In genomic region chr3R:30821968-30822449, dm6 we compare ENCODE assay signal across 5 fruit fly cellular contexts.
TF ChIP-seq lines count a peak whose summit lies in the region.

No protein-coding gene starts in this region.

- no peak for TF ChIP-seq CTCF in whole organism, embryonic (GFP tag; optimal IDR thresholded peaks at IDR 0.05; lab: Kevin White, UChicago)

TF ChIP-seq in whole organism, adult, 20 proteins besides CTCF, POLR2A, EP300 and RAD21:
- TF ChIP-seq tj (GFP tag; optimal IDR thresholded peaks at IDR 0.05; lab: Kevin White, UChicago): peak; percentile 96
- no peak for TF ChIP-seq CG14711 (tag; optimal IDR thresholded peaks at IDR 0.05; lab: Kevin White, UChicago)

TF ChIP-seq in whole organism, embryonic, 481 proteins besides CTCF, POLR2A, EP300 and RAD21 (continues in another document):
- TF ChIP-seq Dp (GFP tag; optimal IDR thresholded peaks at IDR 0.05; lab: Kevin White, UChicago) (no peak), vvl (GFP tag; IDR thresholded peaks at IDR 0.05; lab: Robert Waterston, UW) (peak; percentile 49; the same call in 1 of the 2 replicates), CG13287 (GFP tag; IDR thresholded peaks at IDR 0.05; lab: Robert Waterston, UW; ENCODE audit: partially characterized antibody) (peak; percentile 28; the same call in 1 of the 2 replicates), sqz (GFP tag; optimal IDR thresholded peaks at IDR 0.05; lab: Kevin White, UChicago) (peak; percentile 78), eve (GFP tag; optimal IDR thresholded peaks at IDR 0.05; lab: Kevin White, UChicago) (peak in 1 of 2 experiments; percentile 50), CG1529 (GFP tag; optimal IDR thresholded peaks at IDR 0.05; lab: Kevin White, UChicago) (no peak), chinmo (GFP tag; IDR thresholded peaks at IDR 0.05; lab: Robert Waterston, UW; ENCODE audit: partially characterized antibody) (peak; percentile 93), Dll (GFP tag; IDR thresholded peaks at IDR 0.05; lab: Robert Waterston, UW; ENCODE audit: partially characterized antibody) (0 out of 4 replicates have a peak, but pooled peaks have one; percentile 33), ci (GFP tag; IDR thresholded peaks at IDR 0.05; lab: Robert Waterston, UW) (peak; percentile 29; the same call in 1 of the 3 replicates), CG11504 (tag; optimal IDR thresholded peaks at IDR 0.05; lab: Kevin White, UChicago) (peak; percentile 99), sd (tag; optimal IDR thresholded peaks at IDR 0.05; lab: Kevin White, UChicago) (peak; percentile 91), oc (tag; optimal IDR thresholded peaks at IDR 0.05; lab: Kevin White, UChicago) (peak; percentile 55), CG34224 (GFP tag; IDR thresholded peaks at IDR 0.05; lab: Robert Waterston, UW; ENCODE audit: partially characterized antibody) (peak; percentile 48; the same call in 2 of the 3 replicates), CG11695 (GFP tag; IDR thresholded peaks at IDR 0.05; lab: Robert Waterston, UW) (no peak), Bgb (GFP tag; IDR thresholded peaks at IDR 0.05; lab: Robert Waterston, UW; ENCODE audit: partially characterized antibody) (0 out of 2 replicates have a peak, but pooled peaks have one; percentile 20), nom (GFP tag; optimal IDR thresholded peaks at IDR 0.05; lab: Kevin White, UChicago) (peak; percentile 90), CG8290 (GFP tag; optimal IDR thresholded peaks at IDR 0.05; lab: Kevin White, UChicago) (no peak), CG8290 (tag; optimal IDR thresholded peaks at IDR 0.05; lab: Kevin White, UChicago) (no peak)

TF ChIP-seq in whole organism, prepupa, 60 proteins besides CTCF, POLR2A, EP300 and RAD21 (continues in another document):
- TF ChIP-seq svp (GFP tag; lab: Kevin White, UChicago) (no peak), CG11902 (GFP tag; optimal IDR thresholded peaks at IDR 0.05; lab: Kevin White, UChicago) (no peak), vri (GFP tag; optimal IDR thresholded peaks at IDR 0.05; lab: Kevin White, UChicago) (no peak), CG6854 (GFP tag; optimal IDR thresholded peaks at IDR 0.05; lab: Kevin White, UChicago) (peak; percentile 10), ss (GFP tag; optimal IDR thresholded peaks at IDR 0.05; lab: Kevin White, UChicago) (peak; percentile 78 to 84), CG1621 (tag; optimal IDR thresholded peaks at IDR 0.05; lab: Kevin White, UChicago) (peak; percentile 69), CG15336 (GFP tag; IDR thresholded peaks at IDR 0.05; lab: Robert Waterston, UW) (peak; percentile 7; the same call in 1 of the 2 replicates), CG10669 (GFP tag; optimal IDR thresholded peaks at IDR 0.05; lab: Kevin White, UChicago) (peak; percentile 17), CG6163 (GFP tag; IDR thresholded peaks at IDR 0.05; lab: Robert Waterston, UW) (peak; percentile 52; the same call in 1 of the 3 replicates), CG6808 (GFP tag; optimal IDR thresholded peaks at IDR 0.05; lab: Kevin White, UChicago) (peak; percentile 68), esn (GFP tag; optimal IDR thresholded peaks at IDR 0.05; lab: Kevin White, UChicago) (no peak), Smox (GFP tag; optimal IDR thresholded peaks at IDR 0.05; lab: Kevin White, UChicago) (no peak), CG9139 (GFP tag; optimal IDR thresholded peaks at IDR 0.05; lab: Kevin White, UChicago) (peak; percentile 66), Lpt (GFP tag; optimal IDR thresholded peaks at IDR 0.05; lab: Kevin White, UChicago) (peak; percentile 8), achi (GFP tag; optimal IDR thresholded peaks at IDR 0.05; lab: Kevin White, UChicago) (peak; percentile 5), Ets96B (tag; optimal IDR thresholded peaks at IDR 0.05; lab: Kevin White, UChicago) (peak; percentile 24), Hr4 (GFP tag; optimal IDR thresholded peaks at IDR 0.05; lab: Kevin White, UChicago) (no peak), CG6276 (GFP tag; optimal IDR thresholded peaks at IDR 0.05; lab: Kevin White, UChicago) (no peak), Sox102F (GFP tag; optimal IDR thresholded peaks at IDR 0.05; lab: Kevin White, UChicago) (peak; percentile 18), net (GFP tag; optimal IDR thresholded peaks at IDR 0.05; lab: Kevin White, UChicago) (peak; percentile 42), eg (GFP tag; IDR thresholded peaks at IDR 0.05; lab: Robert Waterston, UW) (peak; percentile 17; the same call in 1 of the 3 replicates), CG16779 (tag; optimal IDR thresholded peaks at IDR 0.05; lab: Kevin White, UChicago) (peak; percentile 68), spab (GFP tag; optimal IDR thresholded peaks at IDR 0.05; lab: Kevin White, UChicago) (peak; percentile 50)

TF ChIP-seq in whole organism, pupa, 21 proteins besides CTCF, POLR2A, EP300 and RAD21:
- TF ChIP-seq Pif1A (GFP tag; optimal IDR thresholded peaks at IDR 0.05; lab: Kevin White, UChicago) (peak; percentile 60), CG4496 (GFP tag; IDR thresholded peaks at IDR 0.05; lab: Robert Waterston, UW) (no peak), CG15710 (tag; optimal IDR thresholded peaks at IDR 0.05; lab: Kevin White, UChicago) (peak; percentile 11), Snoo (tag; optimal IDR thresholded peaks at IDR 0.05; lab: Kevin White, UChicago) (no peak), D1 (tag; optimal IDR thresholded peaks at IDR 0.05; lab: Kevin White, UChicago) (no peak), CG13204 (GFP tag; optimal IDR thresholded peaks at IDR 0.05; lab: Kevin White, UChicago) (peak; percentile 74), CG8159 (tag; optimal IDR thresholded peaks at IDR 0.05; lab: Kevin White, UChicago) (peak; percentile 18), CG10348 (GFP tag; IDR thresholded peaks at IDR 0.05; lab: Robert Waterston, UW) (no peak), CG17806 (tag; optimal IDR thresholded peaks at IDR 0.05; lab: Kevin White, UChicago) (peak; percentile 41), fd96Ca (GFP tag; IDR thresholded peaks at IDR 0.05; lab: Robert Waterston, UW) (no peak), CG9948 (tag; optimal IDR thresholded peaks at IDR 0.05; lab: Kevin White, UChicago) (no peak), CG12605 (GFP tag; IDR thresholded peaks at IDR 0.05; lab: Robert Waterston, UW) (peak; percentile 52), rn (GFP tag; IDR thresholded peaks at IDR 0.05; lab: Robert Waterston, UW) (no peak), gl (tag; optimal IDR thresholded peaks at IDR 0.05; lab: Kevin White, UChicago) (peak; percentile 78), CG32121 (GFP tag; IDR thresholded peaks at IDR 0.05; lab: Robert Waterston, UW) (no peak), EcR (GFP tag; optimal IDR thresholded peaks at IDR 0.05; lab: Kevin White, UChicago) (peak; percentile 72), CG14655 (GFP tag; optimal IDR thresholded peaks at IDR 0.05; lab: Kevin White, UChicago) (no peak), CG34367 (tag; optimal IDR thresholded peaks at IDR 0.05; lab: Kevin White, UChicago) (peak; percentile 57), Ets98B (GFP tag; IDR thresholded peaks at IDR 0.05; lab: Robert Waterston, UW) (peak; percentile 15; the same call in 1 of the 2 replicates), Pif1B (GFP tag; optimal IDR thresholded peaks at IDR 0.05; lab: Kevin White, UChicago) (peak; percentile 32), CG8301 (tag; optimal IDR thresholded peaks at IDR 0.05; lab: Kevin White, UChicago) (no peak)

TF ChIP-seq in whole organism, wandering third instar larva, 38 proteins besides CTCF, POLR2A, EP300 and RAD21:
- no peak for TF ChIP-seq ey (GFP tag; optimal IDR thresholded peaks at IDR 0.05; lab: Kevin White, UChicago)
- peak; percentile 4 for TF ChIP-seq Vsx2 (GFP tag; optimal IDR thresholded peaks at IDR 0.05; lab: Kevin White, UChicago; ENCODE audit: partially characterized antibody)
- peak; percentile 75 for TF ChIP-seq Rel (GFP tag; optimal IDR thresholded peaks at IDR 0.05; lab: Kevin White, UChicago)
- peak; percentile 99 for TF ChIP-seq Rel (tag; optimal IDR thresholded peaks at IDR 0.05; lab: Kevin White, UChicago)
- peak in 1 of 2 experiments; percentile 68 for TF ChIP-seq dl (GFP tag; optimal IDR thresholded peaks at IDR 0.05; lab: Kevin White, UChicago; ENCODE audit: insufficient read depth in 1 of 2, partially characterized antibody in 2 of 2)
- TF ChIP-seq Dif (GFP tag; optimal IDR thresholded peaks at IDR 0.05; lab: Kevin White, UChicago; ENCODE audit: partially characterized antibody): peak; percentile 62
- peak; percentile 10 for TF ChIP-seq fru (GFP tag; optimal IDR thresholded peaks at IDR 0.05; lab: Kevin White, UChicago)
- no peak for TF ChIP-seq sage (GFP tag; optimal IDR thresholded peaks at IDR 0.05; lab: Kevin White, UChicago)
